Fruit fly (Drosophila melanogaster): ENCODE results near the gene CG42710.

- TF ChIP-seq usp (GFP tag; optimal IDR thresholded peaks at IDR 0.05) (no peak), HLH106 (tag; optimal IDR thresholded peaks at IDR 0.05) (no peak), Abd-B (GFP tag; optimal IDR thresholded peaks at IDR 0.05) (no peak), tai (GFP tag; optimal IDR thresholded peaks at IDR 0.05) (no peak), psq (GFP tag; optimal IDR thresholded peaks at IDR 0.05) (no peak), pan (optimal IDR thresholded peaks at IDR 0.05) (no peak), woc (GFP tag; optimal IDR thresholded peaks at IDR 0.05) (no peak), Dfd (GFP tag; optimal IDR thresholded peaks at IDR 0.05) (no peak), Vsx2 (GFP tag; optimal IDR thresholded peaks at IDR 0.05; ENCODE audit: partially characterized antibody) (no peak), fru (GFP tag; optimal IDR thresholded peaks at IDR 0.05) (no peak), Hnf4 (GFP tag; optimal IDR thresholded peaks at IDR 0.05) (no peak), jim (GFP tag; optimal IDR thresholded peaks at IDR 0.05) (no peak), Mio (GFP tag; optimal IDR thresholded peaks at IDR 0.05) (no peak)
Observed at dm6 chr2L:8772244-8772643, 10.1 kb downstream of the CG42710 start, which contains the start of gene LManIV.

Measured in whole organism, wandering third instar larva.